Worm (Caenorhabditis elegans) whole organism, late embryonic: Measurements from ENCODE around the gene obr-2.

ENCODE experiments used
- C08G9.2 ChIP-seq: sonication (generic microtip); optimal IDR thresholded peaks from 2 replicates; lab custom pipeline; 2016; ENCODE audit warnings: mild to moderate bottlenecking, missing genetic modification characterization, moderate library complexity, missing compliant biosample characterization
- K09A11.1 ChIP-seq: sonication (generic microtip); optimal IDR thresholded peaks from 2 replicates; lab custom pipeline; 2017; ENCODE audit warnings: antibody characterized with exemption, mild to moderate bottlenecking, missing genetic modification characterization, missing compliant biosample characterization; ENCODE audit not compliant: insufficient read depth
- Y22D7AL.16 ChIP-seq: sonication (generic microtip); optimal IDR thresholded peaks from 2 replicates; lab custom pipeline; 2016; ENCODE audit warnings: missing genetic modification characterization, missing compliant biosample characterization
- ceh-18 ChIP-seq: sonication (generic microtip); optimal IDR thresholded peaks from 2 replicates; lab custom pipeline; 2016; ENCODE audit warnings: missing genetic modification characterization, missing compliant biosample characterization
- ceh-2 ChIP-seq: sonication (generic microtip); optimal IDR thresholded peaks from 2 replicates; lab custom pipeline; 2016; ENCODE audit warnings: missing genotype, missing genetic modification characterization, missing compliant biosample characterization
- ceh-31 ChIP-seq: sonication (generic microtip); optimal IDR thresholded peaks from 2 replicates; lab custom pipeline; 2016; ENCODE audit warnings: missing genetic modification characterization, missing compliant biosample characterization
- ceh-45 ChIP-seq: fragments of 200-800 bp; sonication (Bioruptor generic); IDR thresholded peaks from 2 replicates; pipeline ENCODE4 v1.3.6; 2022; ENCODE audit warnings: missing genetic modification reagents, missing genetic modification characterization, missing compliant biosample characterization
- ceh-6 ChIP-seq: fragments of 200-800 bp; sonication (Bioruptor generic); optimal IDR thresholded peaks from 2 replicates; lab custom pipeline; 2018; ENCODE audit warnings: mild to moderate bottlenecking, missing genetic modification characterization, missing compliant biosample characterization
- che-1 ChIP-seq: sonication (generic microtip); optimal IDR thresholded peaks from 2 replicates; lab custom pipeline; 2016; ENCODE audit warnings: mild to moderate bottlenecking, missing genetic modification characterization, missing compliant biosample characterization
- dve-1 ChIP-seq: sonication (generic microtip); optimal IDR thresholded peaks from 2 replicates; lab custom pipeline; 2017; ENCODE audit warnings: antibody characterized with exemption, mild to moderate bottlenecking, missing genetic modification characterization, missing compliant biosample characterization
- elt-4 ChIP-seq: sonication (generic microtip); optimal IDR thresholded peaks from 2 replicates; lab custom pipeline; 2016; ENCODE audit warnings: missing genetic modification characterization, missing compliant biosample characterization
- ets-4 ChIP-seq: sonication (generic microtip); optimal IDR thresholded peaks from 2 replicates; lab custom pipeline; 2016; ENCODE audit warnings: missing genetic modification characterization, missing compliant biosample characterization
- fkh-6 ChIP-seq: sonication (generic microtip); optimal IDR thresholded peaks from 2 replicates; lab custom pipeline; 2016; ENCODE audit warnings: missing genetic modification characterization, missing compliant biosample characterization
- gmeb-2 ChIP-seq: sonication (generic microtip); optimal IDR thresholded peaks from 2 replicates; lab custom pipeline; 2016; ENCODE audit warnings: missing genetic modification characterization, inconsistent platforms, missing compliant biosample characterization
- hlh-15 ChIP-seq: sonication (generic microtip); optimal IDR thresholded peaks from 2 replicates; lab custom pipeline; 2016; ENCODE audit warnings: missing genetic modification characterization, missing compliant biosample characterization
- hlh-30 ChIP-seq: sonication (generic microtip); optimal IDR thresholded peaks from 2 replicates; lab custom pipeline; 2017; ENCODE audit warnings: antibody characterized with exemption, missing genetic modification characterization, missing compliant biosample characterization; ENCODE audit not compliant: insufficient read depth
- hlh-6 ChIP-seq: sonication (generic microtip); optimal IDR thresholded peaks from 2 replicates; lab custom pipeline; 2016; ENCODE audit warnings: missing genotype, missing genetic modification characterization, missing compliant biosample characterization
- lim-6 ChIP-seq: sonication (generic microtip); optimal IDR thresholded peaks from 2 replicates; lab custom pipeline; 2016; ENCODE audit warnings: missing genetic modification characterization, missing compliant biosample characterization
- madf-2 ChIP-seq: sonication (generic microtip); optimal IDR thresholded peaks from 2 replicates; lab custom pipeline; 2017; ENCODE audit warnings: missing genetic modification characterization, missing compliant biosample characterization
- mec-3 ChIP-seq: sonication (generic microtip); optimal IDR thresholded peaks from 2 replicates; lab custom pipeline; 2016; ENCODE audit warnings: borderline replicate concordance, missing genetic modification characterization, missing compliant biosample characterization
- odd-2 ChIP-seq: sonication (generic microtip); optimal IDR thresholded peaks from 2 replicates; lab custom pipeline; 2017; ENCODE audit warnings: antibody characterized with exemption, mild to moderate bottlenecking, missing genetic modification characterization, missing compliant biosample characterization
- pax-1 ChIP-seq: fragments of 150-350 bp; optimal IDR thresholded peaks from 2 replicates; lab custom pipeline; 2014; ENCODE audit warnings: missing biosample characterization, missing genetic modification characterization
- pha-4 ChIP-seq: fragments of 150-350 bp; optimal IDR thresholded peaks from 2 replicates; lab custom pipeline; 2018; ENCODE audit warnings: missing biosample characterization, missing genetic modification reagents, missing genetic modification characterization
- pqm-1 ChIP-seq: sonication (generic microtip); optimal IDR thresholded peaks from 2 replicates; lab custom pipeline; 2016; ENCODE audit warnings: missing genetic modification characterization, missing compliant biosample characterization
- sdc-2 ChIP-seq: sonication (generic microtip); optimal IDR thresholded peaks from 2 replicates; lab custom pipeline; 2016; ENCODE audit warnings: missing genotype, missing genetic modification characterization, missing compliant biosample characterization
- sox-4 ChIP-seq: sonication (generic microtip); optimal IDR thresholded peaks from 2 replicates; lab custom pipeline; 2017; ENCODE audit warnings: mild to moderate bottlenecking, missing genetic modification characterization, inconsistent platforms, missing compliant biosample characterization
- tbx-2 ChIP-seq: sonication (generic microtip); optimal IDR thresholded peaks from 2 replicates; lab custom pipeline; 2016; ENCODE audit warnings: missing genetic modification characterization, missing compliant biosample characterization
- ttx-3 ChIP-seq: sonication (generic microtip); optimal IDR thresholded peaks from 2 replicates; lab custom pipeline; 2016; ENCODE audit warnings: missing genetic modification reagents, missing genetic modification characterization, missing compliant biosample characterization
- unc-3 ChIP-seq, 2 experiments: fragments of 200-800 bp in 1 of 2; sonication (Bioruptor generic) in 1 of 2; sonication (generic microtip) in 1 of 2; conservative IDR thresholded peaks in 1 of 2; optimal IDR thresholded peaks in 1 of 2; 2 replicates each; pipeline versions ENCODE4 v1.3.6 to Lab custom; 2016 to 2022; ENCODE audit warnings: missing compliant biosample characterization in 2 of 2, missing genetic modification characterization in 2 of 2, missing genetic modification reagents in 1 of 2
- unc-55 ChIP-seq: sonication (generic microtip); optimal IDR thresholded peaks from 2 replicates; lab custom pipeline; 2017; ENCODE audit warnings: missing biosample characterization, missing genetic modification reagents, missing genetic modification characterization
- unc-86 ChIP-seq: sonication (generic microtip); optimal IDR thresholded peaks from 2 replicates; lab custom pipeline; 2016; ENCODE audit warnings: missing genetic modification characterization, missing compliant biosample characterization
- ztf-16 ChIP-seq: sonication (generic microtip); optimal IDR thresholded peaks from 2 replicates; lab custom pipeline; 2017; ENCODE audit warnings: missing genetic modification characterization, missing compliant biosample characterization

Gene obr-2

DNA sequence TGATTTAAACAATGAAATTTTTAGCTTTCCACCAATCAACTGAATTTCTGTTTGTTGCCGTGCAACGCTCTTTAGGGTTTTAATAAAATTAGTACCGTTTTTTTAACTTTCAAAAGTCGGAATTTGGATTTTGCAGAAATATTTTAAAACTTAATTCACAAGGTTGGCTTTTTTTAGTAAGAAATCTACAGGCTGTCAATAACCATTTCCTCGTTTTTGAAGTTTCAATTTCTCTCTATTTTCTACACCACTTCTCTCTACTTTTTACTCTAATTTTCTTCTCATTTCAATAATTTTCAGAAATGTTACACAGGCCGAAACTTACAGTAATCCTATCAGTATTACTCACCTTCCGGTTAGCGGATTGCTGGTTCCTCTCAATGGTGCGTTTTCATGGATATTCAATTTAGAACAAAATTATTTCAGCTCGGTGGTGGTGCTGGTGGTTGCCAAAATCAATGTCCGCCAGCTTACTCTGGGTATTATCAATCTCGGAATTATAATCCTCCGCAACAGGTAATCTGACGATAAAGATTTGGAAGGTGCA, 35.8 kb downstream of the obr-2 start, which contains the start of the genes grd-12 and F02D8.1:
Gene grd-12 (plus strand): TSS at position 301 of the 547 bp plus-strand sequence.
Gene F02D8.1 (minus strand): TSS at position 497 of the 547 bp plus-strand sequence.
- TF ChIP-seq gmeb-2 (tag; lab: Kevin White, UChicago) (no peak), ets-4 (no peak), fkh-6 (no peak), unc-86 (tag; lab: Kevin White, UChicago) (no peak), hlh-6 (tag; lab: Kevin White, UChicago) (no peak), ceh-31 (tag; lab: Kevin White, UChicago) (no peak), pax-1 (tag; lab: Kevin White, UChicago) (no peak), pqm-1 (tag; lab: Kevin White, UChicago) (no peak), K09A11.1 (tag; lab: Kevin White, UChicago) (no peak), lim-6 (tag; lab: Kevin White, UChicago) (no peak), elt-4 (tag; lab: Kevin White, UChicago) (no peak), sox-4 (tag; lab: Kevin White, UChicago) (no peak), Y22D7AL.16 (tag; lab: Kevin White, UChicago) (no peak), tbx-2 (tag; lab: Kevin White, UChicago) (no peak), C08G9.2 (tag; lab: Kevin White, UChicago) (no peak), mec-3 (no peak), ceh-6 (GFP tag; lab: Kevin White, UChicago) (no peak)
- TF ChIP-seq, all 69 proteins: peak for 0

DNA sequence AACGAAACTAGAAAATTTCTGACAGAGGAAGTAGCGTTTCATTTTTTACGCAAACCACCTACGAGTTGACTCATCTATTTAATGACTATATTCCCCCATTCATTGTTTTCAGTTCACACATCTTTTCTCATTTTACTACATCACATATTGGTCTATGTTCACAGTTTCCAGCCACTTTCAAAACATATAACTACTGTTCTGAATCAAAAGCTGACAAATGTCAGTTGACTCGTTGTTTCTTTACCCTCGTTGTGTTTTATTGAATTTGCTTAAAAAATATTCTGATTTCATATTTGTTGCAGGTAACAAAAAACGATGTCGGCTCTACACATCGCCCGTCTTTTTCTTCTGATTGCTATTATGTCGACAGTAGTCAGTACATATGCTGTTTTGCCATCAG, 42.9 kb downstream of the obr-2 start, which contains the start of gene nlp-59:
Gene nlp-59 (plus strand): TSS at position 301 of the 400 bp plus-strand sequence.
- no peak for TF ChIP-seq hlh-30 (tag; lab: Kevin White, UChicago)
- no peak for TF ChIP-seq ceh-18 (tag; lab: Kevin White, UChicago)
- TF ChIP-seq madf-2: no peak
- no peak for TF ChIP-seq pqm-1 (tag; lab: Kevin White, UChicago)
- no peak for TF ChIP-seq unc-55 (GFP tag; lab: Kevin White, UChicago)
- TF ChIP-seq elt-4 (tag; lab: Kevin White, UChicago): no peak
- TF ChIP-seq ztf-16: no peak
- no peak for TF ChIP-seq dve-1 (tag; lab: Kevin White, UChicago)
- no peak for TF ChIP-seq ttx-3 (tag; lab: Kevin White, UChicago)
- TF ChIP-seq che-1 (tag; lab: Kevin White, UChicago): no peak
- TF ChIP-seq ceh-31 (tag; lab: Kevin White, UChicago): no peak
- TF ChIP-seq unc-3 (GFP tag; conservative IDR thresholded peaks at IDR 0.05; lab: Robert Waterston, UW): no peak
- no peak for TF ChIP-seq unc-3 (tag; optimal IDR thresholded peaks at IDR 0.05; lab: Kevin White, UChicago)
- no peak for TF ChIP-seq ceh-45 (GFP tag; lab: Robert Waterston, UW)
- TF ChIP-seq pha-4 (tag; lab: Kevin White, UChicago): no peak
- no peak for TF ChIP-seq sdc-2
- TF ChIP-seq hlh-15 (tag; lab: Kevin White, UChicago): no peak
- TF ChIP-seq sox-4 (tag; lab: Kevin White, UChicago): no peak
- no peak for TF ChIP-seq ceh-2
- no peak for TF ChIP-seq odd-2 (tag; lab: Kevin White, UChicago)
- TF ChIP-seq, all 69 proteins: peak for 0
